Worm (Caenorhabditis elegans) whole organism, late embryonic: ENCODE results near the gene srh-220.
"Not testable (repeated sequence)": the region's sequence is repeated elsewhere in the genome, so short reads cannot be mapped to it uniquely, and the experiment has no call there.

ENCODE experiments used
- T23F11.4 ChIP-seq: fragments of 200-800 bp; sonication (Bioruptor generic); optimal IDR thresholded peaks from 2 replicates; lab custom pipeline; 2018; ENCODE audit warnings: mild to moderate bottlenecking, missing genetic modification characterization, missing compliant biosample characterization
- dmd-4 ChIP-seq: sonication (generic microtip); optimal IDR thresholded peaks from 2 replicates; lab custom pipeline; 2016; ENCODE audit warnings: borderline replicate concordance, missing genetic modification characterization, missing compliant biosample characterization
- elt-2 ChIP-seq: sonication (generic microtip); optimal IDR thresholded peaks from 2 replicates; lab custom pipeline; 2016; ENCODE audit warnings: missing genetic modification reagents, missing genetic modification characterization, missing compliant biosample characterization
- hlh-6 ChIP-seq: sonication (generic microtip); optimal IDR thresholded peaks from 2 replicates; lab custom pipeline; 2016; ENCODE audit warnings: missing genotype, missing genetic modification characterization, missing compliant biosample characterization
- lin-11 ChIP-seq: fragments of 200-800 bp; sonication (Bioruptor generic); optimal IDR thresholded peaks from 2 replicates; lab custom pipeline; 2018; ENCODE audit warnings: mild to moderate bottlenecking, missing genetic modification characterization, missing compliant biosample characterization
- rnt-1 ChIP-seq: sonication (generic microtip); optimal IDR thresholded peaks from 2 replicates; lab custom pipeline; 2016; ENCODE audit warnings: missing genetic modification characterization, missing compliant biosample characterization

srh-220 gene

ce11 chrIV:3937097-3937496 lies 40.7 kb downstream of the srh-220 start, which contains the start of gene clec-71:
TSS of gene clec-71 (plus strand) at chrIV:3937458.
- TF ChIP-seq lin-11 (tag; lab: Kevin White, UChicago) (no peak), rnt-1 (tag; lab: Kevin White, UChicago) (no peak), dmd-4 (tag; lab: Kevin White, UChicago) (no peak)

ce11 chrIV:3932408-3932807 lies 45.4 kb downstream of the srh-220 start, which contains the start of gene clec-70:
TSS of gene clec-70 (plus strand) at chrIV:3932708.
- not testable (repeated sequence) for TF ChIP-seq elt-2; hlh-6 (tag; lab: Kevin White, UChicago); T23F11.4 (GFP tag; lab: Kevin White, UChicago)
